Fruit fly (Drosophila melanogaster) whole organism, wandering third instar larva: ENCODE results near the gene CG3961.

Source experiments
- Abd-B ChIP-seq: fragments of >200 bp; optimal IDR thresholded peaks from 2 replicates; lab custom pipeline; 2017; ENCODE audit warnings: missing biosample characterization, missing genetic modification characterization
- CG32264 ChIP-seq: fragments of 200-800 bp; sonication (Bioruptor generic); optimal IDR thresholded peaks from 2 replicates; lab custom pipeline; 2016; ENCODE audit warnings: missing biosample characterization, missing genetic modification characterization
- CrebA ChIP-seq: fragments of 200-800 bp; sonication (Bioruptor generic); optimal IDR thresholded peaks from 2 replicates; lab custom pipeline; 2016; ENCODE audit warnings: missing biosample characterization, mild to moderate bottlenecking, missing genetic modification characterization, borderline replicate concordance
- Dfd ChIP-seq: fragments of >200 bp; optimal IDR thresholded peaks from 2 replicates; lab custom pipeline; 2017; ENCODE audit warnings: missing biosample characterization, missing genetic modification characterization
- Dif ChIP-seq: fragments of 200-275, 200-300 bp; sonication (Bioruptor generic); optimal IDR thresholded peaks from 2 replicates; lab custom pipeline; 2018; ENCODE audit warnings: missing biosample characterization, missing genetic modification characterization; ENCODE audit not compliant: partially characterized antibody
- HLH106 ChIP-seq: fragments of 200-800 bp; optimal IDR thresholded peaks from 3 replicates; lab custom pipeline; 2019; ENCODE audit warnings: missing biosample characterization, mild to moderate bottlenecking, missing genetic modification characterization, moderate library complexity
- Hr78 ChIP-seq: fragments of >200 bp; optimal IDR thresholded peaks from 2 replicates; lab custom pipeline; 2017; ENCODE audit warnings: missing biosample characterization, missing genetic modification characterization
- Hr83 ChIP-seq: fragments of 200-300 bp; sonication (Bioruptor generic); optimal IDR thresholded peaks from 2 replicates; lab custom pipeline; 2016; ENCODE audit warnings: missing biosample characterization, mild to moderate bottlenecking, missing genetic modification characterization, moderate library complexity; ENCODE audit not compliant: poor library complexity, severe bottlenecking
- Jra ChIP-seq: sonication (Bioruptor generic); optimal IDR thresholded peaks from 2 replicates; lab custom pipeline; 2016; ENCODE audit warnings: missing biosample characterization, missing genetic modification characterization
- Mio ChIP-seq: sonication (Bioruptor generic); optimal IDR thresholded peaks from 2 replicates; lab custom pipeline; 2016; ENCODE audit warnings: missing biosample characterization, missing genetic modification characterization
- Myc ChIP-seq: fragments of >200 bp; optimal IDR thresholded peaks from 2 replicates; lab custom pipeline; 2017
- N ChIP-seq: fragments of >200 bp; optimal IDR thresholded peaks from 2 replicates; lab custom pipeline; 2018; ENCODE audit warnings: missing biosample characterization, missing external identifiers, missing genetic modification characterization
- OdsH ChIP-seq: fragments of 200-800 bp; sonication (Bioruptor generic); optimal IDR thresholded peaks from 2 replicates; lab custom pipeline; 2016; ENCODE audit warnings: missing biosample characterization, mild to moderate bottlenecking, missing genetic modification characterization
- Rel ChIP-seq, 2 experiments: fragments of 200-800 bp; sonication (Bioruptor generic) in 1 of 2; optimal IDR thresholded peaks; 2 replicates in 1 of 2; 3 replicates in 1 of 2; lab custom pipeline; 2016 to 2019; ENCODE audit warnings: mild to moderate bottlenecking in 2 of 2, missing biosample characterization in 2 of 2, missing genetic modification characterization in 2 of 2, moderate library complexity in 1 of 2
- Sp1 ChIP-seq: fragments of 200-800 bp; sonication (Bioruptor generic); optimal IDR thresholded peaks from 3 replicates; lab custom pipeline; 2019; ENCODE audit warnings: missing biosample characterization, mild to moderate bottlenecking, missing genetic modification characterization, moderate library complexity
- Vsx2 ChIP-seq: fragments of 200-300, 225-300 bp; sonication (Bioruptor generic); optimal IDR thresholded peaks from 2 replicates; lab custom pipeline; 2018; ENCODE audit warnings: missing biosample characterization, missing genetic modification characterization; ENCODE audit not compliant: partially characterized antibody
- br ChIP-seq: fragments of 200-800 bp; sonication (Bioruptor generic); optimal IDR thresholded peaks from 2 replicates; lab custom pipeline; 2016; ENCODE audit warnings: missing biosample characterization, missing genetic modification characterization
- brk ChIP-seq: fragments of 200-800 bp; sonication (Bioruptor generic); optimal IDR thresholded peaks from 2 replicates; lab custom pipeline; 2016; ENCODE audit warnings: missing biosample characterization, mild to moderate bottlenecking, missing genetic modification characterization
- dl ChIP-seq, 2 experiments: fragments of 175-275, 200-275 bp in 1 of 2; fragments of 200-275 bp in 1 of 2; sonication (Bioruptor generic); optimal IDR thresholded peaks; lab custom pipeline; 2018; ENCODE audit warnings: mild to moderate bottlenecking in 2 of 2, missing biosample characterization in 2 of 2, missing genetic modification characterization in 2 of 2, moderate library complexity in 2 of 2; ENCODE audit not compliant: partially characterized antibody in 2 of 2, insufficient read depth in 1 of 2
- dsf ChIP-seq: sonication (Bioruptor generic); optimal IDR thresholded peaks from 2 replicates; lab custom pipeline; 2016; ENCODE audit warnings: missing biosample characterization, missing genetic modification characterization, borderline replicate concordance
- ey ChIP-seq: fragments of 200-800 bp; sonication (Bioruptor generic); optimal IDR thresholded peaks from 2 replicates; lab custom pipeline; 2016; ENCODE audit warnings: missing biosample characterization, missing genetic modification characterization
- foxo ChIP-seq, 2 experiments: fragments of 200-800 bp; sonication (Bioruptor generic); optimal IDR thresholded peaks; 2 replicates in 1 of 2; 3 replicates in 1 of 2; lab custom pipeline; 2016 to 2017; ENCODE audit warnings: missing biosample characterization in 2 of 2, missing genetic modification characterization in 2 of 2
- fru ChIP-seq: fragments of 200-800 bp; sonication (Bioruptor generic); optimal IDR thresholded peaks from 3 replicates; lab custom pipeline; 2016; ENCODE audit warnings: missing biosample characterization, mild to moderate bottlenecking, missing genetic modification characterization
- h ChIP-seq: fragments of 200-800 bp; sonication (Bioruptor generic); optimal IDR thresholded peaks from 3 replicates; lab custom pipeline; 2016; ENCODE audit warnings: missing biosample characterization, mild to moderate bottlenecking, missing genetic modification characterization
- jim ChIP-seq: fragments of 175-275, 200-325 bp; sonication (Bioruptor generic); optimal IDR thresholded peaks from 2 replicates; lab custom pipeline; 2016; ENCODE audit warnings: missing biosample characterization, mild to moderate bottlenecking, missing genetic modification characterization
- lola ChIP-seq: fragments of >200 bp; optimal IDR thresholded peaks from 2 replicates; lab custom pipeline; 2017; ENCODE audit warnings: missing biosample characterization, missing genetic modification characterization
- pan ChIP-seq: fragments of >200 bp; optimal IDR thresholded peaks from 2 replicates; lab custom pipeline; 2017
- rgr ChIP-seq: fragments of 200-800 bp; sonication (Bioruptor generic); optimal IDR thresholded peaks from 3 replicates; lab custom pipeline; 2016; ENCODE audit warnings: missing biosample characterization, mild to moderate bottlenecking, missing genetic modification characterization
- sage ChIP-seq: fragments of 200-800 bp; sonication (Bioruptor generic); optimal IDR thresholded peaks from 2 replicates; lab custom pipeline; 2016; ENCODE audit warnings: missing biosample characterization, mild to moderate bottlenecking, missing genetic modification characterization
- tai ChIP-seq: sonication (Bioruptor generic); optimal IDR thresholded peaks from 2 replicates; lab custom pipeline; 2016; ENCODE audit warnings: missing biosample characterization, missing genetic modification characterization
- usp ChIP-seq: fragments of >200 bp; optimal IDR thresholded peaks from 2 replicates; lab custom pipeline; 2017; ENCODE audit warnings: missing biosample characterization, missing genetic modification characterization
- woc ChIP-seq: sonication (Bioruptor generic); optimal IDR thresholded peaks from 2 replicates; lab custom pipeline; 2016; ENCODE audit warnings: missing biosample characterization, mild to moderate bottlenecking, missing genetic modification characterization

CG3961 gene

dm6 chr3L:18922086-18922485 lies 31.8 kb upstream of the CG3961 start, which contains the start of gene CG3819:
TSS of gene CG3819 (minus strand) at chr3L:18922108.
- no peak for TF ChIP-seq Rel (GFP tag; optimal IDR thresholded peaks at IDR 0.05; lab: Kevin White, UChicago)
- no peak for TF ChIP-seq Rel (tag; optimal IDR thresholded peaks at IDR 0.05; lab: Kevin White, UChicago)
- no peak for TF ChIP-seq br (GFP tag; lab: Kevin White, UChicago)
- TF ChIP-seq lola (GFP tag; lab: Kevin White, UChicago), result no peak
- no peak for TF ChIP-seq OdsH
- no peak for TF ChIP-seq rgr (GFP tag; lab: Kevin White, UChicago)
- TF ChIP-seq pan (lab: Kevin White, UChicago), result no peak
- TF ChIP-seq dl (GFP tag; optimal IDR thresholded peaks at IDR 0.05; lab: Kevin White, UChicago; ENCODE audit: insufficient read depth in 1 of 2, partially characterized antibody in 2 of 2), result no peak
- no peak for TF ChIP-seq foxo (GFP tag; optimal IDR thresholded peaks at IDR 0.05; lab: Kevin White, UChicago)
- TF ChIP-seq Jra (GFP tag; lab: Kevin White, UChicago), result no peak
- TF ChIP-seq Dfd (GFP tag; lab: Kevin White, UChicago), result no peak
- no peak for TF ChIP-seq woc (GFP tag; lab: Kevin White, UChicago)
- TF ChIP-seq Hr78 (GFP tag; lab: Kevin White, UChicago), result no peak
- no peak for TF ChIP-seq brk
- no peak for TF ChIP-seq CrebA (GFP tag; lab: Kevin White, UChicago)
- no peak for TF ChIP-seq CG32264 (GFP tag; lab: Kevin White, UChicago)
- no peak for TF ChIP-seq fru
- no peak for TF ChIP-seq Abd-B (GFP tag; lab: Kevin White, UChicago)
- TF ChIP-seq N (GFP tag; lab: Kevin White, UChicago), result no peak
- TF ChIP-seq jim, result no peak
- TF ChIP-seq usp (GFP tag; lab: Kevin White, UChicago), result no peak

- TF ChIP-seq Hr78 (GFP tag; lab: Kevin White, UChicago), result no peak
- TF ChIP-seq tai (GFP tag; lab: Kevin White, UChicago), result no peak
- no peak for TF ChIP-seq Dfd (GFP tag; lab: Kevin White, UChicago)
- no peak for TF ChIP-seq foxo (GFP tag; optimal IDR thresholded peaks at IDR 0.05; lab: Kevin White, UChicago)
- TF ChIP-seq h (GFP tag; lab: Kevin White, UChicago), result no peak
- TF ChIP-seq brk, result no peak
- no peak for TF ChIP-seq dsf (GFP tag; lab: Kevin White, UChicago)
- no peak for TF ChIP-seq Dif (GFP tag; lab: Kevin White, UChicago)
Observed at dm6 chr3L:18920219-18920618, 29.9 kb upstream of the CG3961 start, which contains the start of gene CG18223. TSS of gene CG18223 (minus strand) at chr3L:18920319.

DNA sequence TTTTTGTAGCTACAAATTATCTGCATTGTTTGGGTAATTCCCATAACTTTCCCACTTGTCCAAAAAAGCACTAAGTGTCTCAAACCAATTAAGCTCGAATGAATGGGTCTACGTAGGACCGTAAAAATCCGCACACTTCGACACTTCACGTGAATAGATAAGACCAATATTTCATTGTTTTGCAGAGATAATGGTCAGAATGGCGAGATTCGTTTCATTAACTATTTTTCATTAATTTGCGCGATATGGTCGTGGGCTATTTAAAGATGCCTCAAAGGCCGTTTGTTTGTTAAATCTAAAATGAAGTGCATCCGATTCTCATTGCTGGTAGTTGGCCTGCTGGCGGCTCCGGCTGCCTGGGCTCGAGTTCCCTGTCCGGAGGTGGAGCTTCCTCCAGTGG lies 27.0 kb upstream of the CG3961 start, which contains the start of gene CG6839:
Gene CG6839 (plus strand): TSS at position 301 of the 400 bp plus-strand sequence.
- no peak for TF ChIP-seq Mio
- no peak for TF ChIP-seq dl (GFP tag; optimal IDR thresholded peaks at IDR 0.05; lab: Kevin White, UChicago; ENCODE audit: insufficient read depth in 1 of 2, partially characterized antibody in 2 of 2)
- no peak for TF ChIP-seq ey (GFP tag; lab: Kevin White, UChicago)
- TF ChIP-seq N (GFP tag; lab: Kevin White, UChicago), result no peak
- TF ChIP-seq HLH106 (tag; lab: Kevin White, UChicago), result no peak
- no peak for TF ChIP-seq CrebA (GFP tag; lab: Kevin White, UChicago)
- TF ChIP-seq rgr (GFP tag; lab: Kevin White, UChicago), result no peak
- TF ChIP-seq Myc (lab: Kevin White, UChicago), result no peak
- no peak for TF ChIP-seq Jra (GFP tag; lab: Kevin White, UChicago)
- TF ChIP-seq usp (GFP tag; lab: Kevin White, UChicago), result no peak
- no peak for TF ChIP-seq brk
- TF ChIP-seq pan (lab: Kevin White, UChicago), result no peak
- no peak for TF ChIP-seq Vsx2 (GFP tag; lab: Kevin White, UChicago)
- no peak for TF ChIP-seq Dfd (GFP tag; lab: Kevin White, UChicago)
- TF ChIP-seq sage (GFP tag; lab: Kevin White, UChicago), result no peak
- TF ChIP-seq woc (GFP tag; lab: Kevin White, UChicago), result no peak
- TF ChIP-seq Sp1 (GFP tag; lab: Kevin White, UChicago), result no peak
- TF ChIP-seq br (GFP tag; lab: Kevin White, UChicago), result no peak
- no peak for TF ChIP-seq Hr83 (GFP tag; lab: Kevin White, UChicago)
- no peak for TF ChIP-seq Abd-B (GFP tag; lab: Kevin White, UChicago)
- TF ChIP-seq, all 38 proteins: peak for 0

DNA sequence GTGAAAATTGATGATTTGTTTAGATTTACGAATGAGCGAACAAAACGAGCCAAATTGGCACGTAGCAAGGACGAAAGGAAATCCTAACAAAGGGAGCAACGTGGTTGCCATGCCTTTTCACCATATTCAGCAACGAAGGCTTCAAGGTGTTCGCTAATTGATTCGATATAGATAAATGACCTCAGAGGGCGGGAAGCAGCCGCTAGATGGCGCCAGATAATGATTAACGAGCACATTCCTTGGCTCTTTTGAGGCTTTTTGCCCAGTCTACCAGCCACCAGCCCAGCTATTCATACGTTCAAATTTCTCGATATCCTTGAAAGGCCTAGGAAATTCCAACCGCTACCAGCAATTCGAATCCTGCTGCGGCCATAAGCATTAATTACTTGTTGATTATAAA lies 26.2 kb upstream of the CG3961 start:
- no peak for TF ChIP-seq CrebA (GFP tag; lab: Kevin White, UChicago)
